Worm (Caenorhabditis elegans): ENCODE results near the gene F58F9.3.
A peak's percentile ranks its signal among the peaks of the same experiment; 100 is the strongest.

F58F9.3 gene

ce11 chrIV:6225143-6225542, 7.9 kb upstream of the F58F9.3 start, which contains the start of gene C49A9.2:
TSS of gene C49A9.2 (plus strand) at chrIV:6225443.
- TF ChIP-seq crh-2 (tag; optimal IDR thresholded peaks at IDR 0.05) (no peak), R02D3.7 (tag; optimal IDR thresholded peaks at IDR 0.05) (no peak), ama-1 (optimal IDR thresholded peaks at IDR 0.05) (no peak), snpc-4 (tag; optimal IDR thresholded peaks at IDR 0.05) (no peak), mab-5 (tag; optimal IDR thresholded peaks at IDR 0.05) (no peak), ZK546.5 (tag; optimal IDR thresholded peaks at IDR 0.05) (no peak), elt-3 (tag; optimal IDR thresholded peaks at IDR 0.05) (no peak), skn-1 (tag; optimal IDR thresholded peaks at IDR 0.05) (no peak), nhr-77 (tag; optimal IDR thresholded peaks at IDR 0.05) (no peak), blmp-1 (tag; optimal IDR thresholded peaks at IDR 0.05; ENCODE audit: insufficient read depth) (no peak), egl-27 (tag; optimal IDR thresholded peaks at IDR 0.05) (no peak), elt-1 (tag; optimal IDR thresholded peaks at IDR 0.05) (no peak), F13H6.1 (tag; optimal IDR thresholded peaks at IDR 0.05) (no peak), aly-2 (tag; optimal IDR thresholded peaks at IDR 0.05) (no peak), nhr-23 (tag; optimal IDR thresholded peaks at IDR 0.05) (no peak), Y55F3AM.14 (GFP tag; optimal IDR thresholded peaks at IDR 0.05) (no peak)

ce11 chrIV:6227974-6228373, 5.1 kb upstream of the F58F9.3 start, which contains the start of gene C49A9.1:
TSS of gene C49A9.1 (plus strand) at chrIV:6228190.
- peak; percentile 72 for TF ChIP-seq fos-1 (tag; optimal IDR thresholded peaks at IDR 0.05)
- TF ChIP-seq dmd-4 (tag; optimal IDR thresholded peaks at IDR 0.05) = no peak

- peak; percentile 93 for TF ChIP-seq fos-1 (tag; optimal IDR thresholded peaks at IDR 0.05)
- TF ChIP-seq nhr-6 (tag; optimal IDR thresholded peaks at IDR 0.05) = no peak
Measured at ce11 chrIV:6230560-6231073, 2.4 kb upstream of the F58F9.3 start, which contains the start of gene F58F9.4. TSS of gene F58F9.4 (plus strand) at chrIV:6231023.

- no peak for TF ChIP-seq mbf-1 (tag; optimal IDR thresholded peaks at IDR 0.05)
- TF ChIP-seq lin-11 (tag; optimal IDR thresholded peaks at IDR 0.05) = no peak
- no peak for TF ChIP-seq ceh-16 (tag; optimal IDR thresholded peaks at IDR 0.05)
- no peak for TF ChIP-seq nhr-12 (tag; optimal IDR thresholded peaks at IDR 0.05)
- TF ChIP-seq elt-1 (tag; optimal IDR thresholded peaks at IDR 0.05) = no peak
- no peak for TF ChIP-seq ama-1 (optimal IDR thresholded peaks at IDR 0.05)
- no peak for TF ChIP-seq nhr-129 (tag; optimal IDR thresholded peaks at IDR 0.05)
- no peak for TF ChIP-seq unc-55 (GFP tag; optimal IDR thresholded peaks at IDR 0.05)
- no peak for TF ChIP-seq fos-1 (tag; optimal IDR thresholded peaks at IDR 0.05)
- TF ChIP-seq nhr-10 (tag; optimal IDR thresholded peaks at IDR 0.05) = no peak
- TF ChIP-seq ztf-11 (tag; optimal IDR thresholded peaks at IDR 0.05) = no peak
- TF ChIP-seq ztf-1 (GFP tag; conservative IDR thresholded peaks at IDR 0.05) = no peak
- TF ChIP-seq nhr-21 (tag; optimal IDR thresholded peaks at IDR 0.05) = no peak
- no peak for TF ChIP-seq sem-4 (tag; optimal IDR thresholded peaks at IDR 0.05)
- no peak for TF ChIP-seq gmeb-1 (tag; optimal IDR thresholded peaks at IDR 0.05)
- TF ChIP-seq Y55F3AM.14 (GFP tag; optimal IDR thresholded peaks at IDR 0.05) = no peak
- TF ChIP-seq elt-3 (tag; optimal IDR thresholded peaks at IDR 0.05) = no peak
- TF ChIP-seq unc-39 (tag; optimal IDR thresholded peaks at IDR 0.05) = no peak
- no peak for TF ChIP-seq lin-39 (tag; optimal IDR thresholded peaks at IDR 0.05)
- TF ChIP-seq dmd-4 (tag; optimal IDR thresholded peaks at IDR 0.05) = no peak
Measured at ce11 chrIV:6237508-6238227, 4.6 kb downstream of the F58F9.3 start, which contains the start of the genes F58F9.6 and F58F9.8. TSS of gene F58F9.6 (minus strand) at chrIV:6237608. TSS of gene F58F9.8 (plus strand) at chrIV:6238177.

- TF ChIP-seq nhr-21 (tag; optimal IDR thresholded peaks at IDR 0.05) = no peak
- no peak for TF ChIP-seq lin-39 (tag; optimal IDR thresholded peaks at IDR 0.05)
- no peak for TF ChIP-seq alr-1 (tag; optimal IDR thresholded peaks at IDR 0.05)
- TF ChIP-seq peb-1 (tag; optimal IDR thresholded peaks at IDR 0.05) = no peak
- no peak for TF ChIP-seq ceh-16 (tag; optimal IDR thresholded peaks at IDR 0.05)
- no peak for TF ChIP-seq mbf-1 (tag; optimal IDR thresholded peaks at IDR 0.05)
- no peak for TF ChIP-seq elt-1 (tag; optimal IDR thresholded peaks at IDR 0.05)
- no peak for TF ChIP-seq nhr-25 (tag; optimal IDR thresholded peaks at IDR 0.05)
Measured at ce11 chrIV:6239993-6240392, 7.0 kb downstream of the F58F9.3 start, which contains the start of gene F58F9.9. TSS of gene F58F9.9 (plus strand) at chrIV:6240293.

Data from whole organism, L2 larva.